Fruit fly (Drosophila melanogaster): Measurements from ENCODE around the gene CG14316.

DNA sequence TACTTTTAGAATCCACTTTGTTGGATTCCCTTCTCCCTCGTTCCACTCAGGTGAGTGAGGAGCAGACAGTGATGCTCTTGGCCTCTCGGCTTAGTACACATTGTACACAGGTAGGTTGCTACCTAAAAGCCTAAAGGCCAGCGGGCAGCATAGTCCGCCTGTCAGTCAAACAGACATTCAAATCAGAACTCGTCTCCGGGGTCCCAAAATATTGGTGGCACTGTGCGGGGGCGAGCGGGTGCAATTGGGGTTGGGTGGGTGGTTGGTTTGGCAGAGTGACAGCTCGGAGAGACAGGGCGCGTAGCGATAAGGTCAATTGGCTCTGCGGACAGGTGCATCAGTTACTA is 45.9 kb downstream of the CG14316 start:
- TF ChIP-seq Gug (GFP tag; IDR thresholded peaks at IDR 0.05) (no peak), acj6 (GFP tag; optimal IDR thresholded peaks at IDR 0.05) (no peak)
